Fruit fly (Drosophila melanogaster) S2 (cell line): ENCODE measurements around the gene Cks85A.

Experiments
- CG8478 ChIP-seq: fragments of >200 bp; optimal IDR thresholded peaks from 2 replicates; lab custom pipeline; 2018
- CTCF ChIP-seq, 2 experiments: fragments of >200 bp; optimal IDR thresholded peaks; 2 replicates each; lab custom pipeline; 2018

Cks85A gene

DNA sequence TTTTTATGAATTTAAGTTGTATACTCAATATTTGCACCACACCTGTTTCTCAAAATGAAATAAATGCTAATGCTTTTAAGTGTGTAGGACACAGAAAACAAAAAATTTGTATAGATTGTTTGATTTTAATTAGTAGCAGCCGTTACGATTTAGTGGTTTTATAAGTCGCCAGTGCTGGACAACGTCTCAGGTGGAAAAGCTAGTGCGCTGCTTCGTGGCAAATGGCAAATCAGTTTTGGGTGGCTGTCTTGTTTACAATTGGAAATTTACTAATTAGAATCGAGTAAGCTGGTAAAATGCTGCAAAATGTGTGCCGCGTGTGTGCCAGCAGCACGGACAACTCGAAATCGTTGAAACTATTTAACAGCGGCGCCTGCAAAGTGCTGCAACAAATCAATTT, 8.4 kb upstream of the Cks85A start, which contains the start of gene CG8159:
CG8159 (plus strand) TSS at position 223 of the 400 bp plus-strand sequence.
- no peak for TF ChIP-seq CTCF (optimal IDR thresholded peaks at IDR 0.05; lab: Kevin White, UChicago)

DNA sequence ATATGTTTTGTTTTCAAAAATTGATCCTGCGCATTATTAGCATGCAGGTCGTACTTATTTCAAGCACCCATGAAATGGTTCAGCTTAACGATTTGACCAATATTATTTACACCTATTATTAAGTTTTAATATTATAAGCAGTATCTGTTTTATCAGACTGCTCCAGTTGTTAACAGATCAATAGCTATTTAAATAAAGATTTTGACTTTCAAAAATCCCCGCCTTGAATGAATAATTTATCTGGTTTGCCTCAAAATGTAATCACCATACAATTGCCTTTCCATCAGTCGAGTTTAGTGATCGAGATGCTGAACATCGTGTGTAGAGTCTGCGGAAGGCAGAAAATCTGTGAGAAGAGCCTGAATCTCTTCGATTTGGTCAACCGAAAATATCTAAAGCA, 6.9 kb upstream of the Cks85A start, which contains the start of gene ouib:
ouib (plus strand) TSS at position 301 of the 400 bp plus-strand sequence.
- TF ChIP-seq CG8478 (no peak), CTCF (optimal IDR thresholded peaks at IDR 0.05; lab: Kevin White, UChicago) (no peak)

DNA sequence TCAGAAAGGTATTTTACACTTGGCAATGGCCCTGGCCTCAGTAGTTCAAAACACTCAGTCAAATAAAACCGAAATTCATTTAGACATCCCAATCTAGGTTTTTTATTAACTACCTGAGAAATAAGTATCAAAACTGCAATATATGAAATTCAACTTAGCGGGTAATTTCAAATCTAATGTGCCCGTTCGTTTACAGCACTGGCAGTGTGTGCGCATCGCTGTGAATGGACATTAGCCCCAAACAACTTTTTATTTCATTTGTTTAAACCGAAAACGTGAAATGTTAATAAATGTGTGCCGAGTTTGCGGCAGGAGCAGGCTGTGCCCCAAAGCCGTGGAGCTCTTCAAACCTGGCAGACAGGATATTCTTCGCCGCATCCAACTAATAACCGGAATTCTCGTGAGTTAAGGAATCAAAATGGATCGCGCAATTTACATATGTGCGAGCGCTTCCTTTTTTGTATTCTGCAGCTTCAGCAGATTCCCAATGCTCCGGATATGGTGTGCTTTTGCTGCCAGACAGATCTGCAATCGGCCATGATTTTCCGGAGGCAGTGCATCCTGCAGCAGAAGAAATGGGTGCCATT, 4.8 kb upstream of the Cks85A start, which contains the start of gene nom:
nom (plus strand) TSS at position 213 of the 587 bp plus-strand sequence.
- TF ChIP-seq CTCF (optimal IDR thresholded peaks at IDR 0.05; lab: Kevin White, UChicago) (no peak), CG8478 (no peak)

DNA sequence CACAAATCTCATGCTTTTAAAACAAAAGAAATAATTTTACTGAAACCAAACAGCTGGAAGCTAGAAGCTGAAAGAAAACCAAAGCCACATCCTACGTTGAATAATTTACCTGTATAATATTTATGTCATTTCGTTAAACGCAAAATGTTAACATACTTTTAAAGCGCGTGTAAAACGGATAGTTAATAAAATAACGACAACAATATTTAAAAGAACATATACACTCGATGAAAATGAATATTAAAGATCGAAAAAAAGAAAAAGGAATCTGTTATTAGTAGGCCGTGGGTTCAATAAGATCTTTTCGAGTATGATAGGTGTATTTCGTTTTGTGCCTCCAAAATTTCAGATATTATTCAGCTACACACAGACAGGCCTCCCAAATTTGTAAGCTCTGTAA, 2.8 kb upstream of the Cks85A start, which contains the start of gene CG8136:
CG8136 (plus strand) TSS at position 301 of the 400 bp plus-strand sequence.
- no peak for TF ChIP-seq CG8478
- TF ChIP-seq CTCF (optimal IDR thresholded peaks at IDR 0.05; lab: Kevin White, UChicago) = no peak

DNA sequence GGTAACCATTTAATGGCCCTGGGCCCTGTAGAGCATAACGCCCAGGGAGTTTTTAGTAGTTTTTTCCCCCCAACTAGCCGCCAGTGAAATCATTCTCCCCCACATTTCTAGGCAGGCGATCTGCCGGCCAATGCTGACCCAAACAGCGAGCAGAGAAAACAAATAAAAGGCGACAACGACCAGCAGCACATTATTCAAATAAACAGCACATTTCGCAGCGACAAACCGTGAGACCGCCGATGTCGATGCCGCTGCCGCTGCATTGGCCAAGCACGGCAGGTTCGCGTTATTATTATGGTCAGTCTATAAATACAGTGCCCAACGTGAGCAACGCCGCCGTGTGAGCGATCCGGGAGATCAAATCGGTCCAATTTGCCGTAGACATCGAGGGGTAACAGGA, 642 bp upstream of the Cks85A start, which contains the start of gene CG11760:
CG11760 (plus strand) TSS at position 301 of the 400 bp plus-strand sequence.
- TF ChIP-seq CG8478 (no peak), CTCF (optimal IDR thresholded peaks at IDR 0.05; lab: Kevin White, UChicago) (no peak)

DNA sequence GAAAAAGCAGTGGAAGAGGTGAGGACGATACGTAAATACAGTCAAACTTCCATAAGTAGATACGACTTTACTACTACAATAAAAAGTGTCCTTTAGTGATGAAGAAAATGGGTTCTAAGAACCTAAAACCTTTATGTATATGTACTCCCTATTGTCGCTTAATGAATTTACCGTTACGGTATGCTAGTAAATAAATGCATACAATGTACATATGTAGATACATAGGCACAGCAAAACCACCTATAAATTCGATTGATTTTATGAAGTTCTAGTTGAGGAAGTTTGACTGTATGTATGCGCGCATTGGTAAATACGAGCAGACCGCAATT, 1.7 kb downstream of the Cks85A start:
- TF ChIP-seq CG8478 (no peak), CTCF (optimal IDR thresholded peaks at IDR 0.05; lab: Kevin White, UChicago) (no peak)

DNA sequence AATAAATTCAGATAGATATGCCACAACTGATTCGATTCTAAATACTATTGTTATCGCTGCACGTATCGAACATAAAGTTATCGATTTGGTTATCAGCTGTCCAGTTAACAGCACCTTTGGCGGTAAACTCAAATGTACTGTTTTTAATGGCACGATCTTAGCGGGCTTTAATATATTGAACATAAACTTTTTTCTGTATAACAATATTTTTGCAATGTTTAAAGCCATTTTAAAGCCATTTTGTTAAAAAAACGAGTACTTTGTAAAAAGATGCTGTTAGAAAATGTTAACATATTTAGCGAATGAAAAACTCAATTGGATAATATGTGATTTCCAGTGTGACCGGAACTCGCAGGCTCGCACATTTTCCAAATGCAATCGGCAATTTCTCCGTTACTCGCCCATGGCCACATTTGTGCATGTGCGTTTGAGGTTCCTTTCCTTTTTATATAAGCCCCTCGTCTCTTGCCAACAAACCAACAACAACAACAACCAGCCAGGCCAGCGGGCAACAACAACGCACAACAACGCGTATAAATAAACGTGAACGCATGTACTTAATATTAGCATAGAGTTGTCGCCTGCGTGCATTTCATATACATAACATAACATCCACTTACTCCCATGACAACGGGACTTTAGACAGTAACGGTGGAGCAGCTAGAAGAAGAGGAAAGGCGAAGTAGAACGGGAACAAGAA, 2.3 kb downstream of the Cks85A start, which contains the start of gene TMEM216:
TMEM216 (plus strand) TSS at position 393 of the 700 bp plus-strand sequence.
- TF ChIP-seq CTCF (optimal IDR thresholded peaks at IDR 0.05; lab: Kevin White, UChicago) (peak in 1 of 2 experiments; percentile 19), CG8478 (no peak)

DNA sequence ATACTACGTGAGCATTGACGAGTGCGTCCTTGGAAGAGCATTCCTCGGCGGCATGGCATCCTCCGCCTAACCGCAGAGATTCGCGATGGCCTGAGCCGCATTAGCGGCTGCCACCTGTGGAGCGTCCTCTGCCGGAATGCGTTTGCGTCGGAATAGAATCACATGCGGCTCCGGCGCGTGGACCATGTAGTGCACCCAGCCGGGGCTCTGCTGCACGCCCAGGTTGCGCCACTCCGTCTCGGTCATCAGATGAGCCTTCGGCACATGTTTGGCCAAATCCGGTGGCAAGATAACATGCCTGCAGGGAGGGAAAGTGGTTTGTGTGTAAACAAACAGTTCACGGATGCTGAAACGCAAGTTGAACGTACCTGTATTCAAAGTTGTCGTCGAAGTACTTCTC, 2.9 kb downstream of the Cks85A start:
- TF ChIP-seq CTCF (optimal IDR thresholded peaks at IDR 0.05; lab: Kevin White, UChicago) = peak in 1 of 2 experiments; percentile 22
- TF ChIP-seq CG8478 = no peak

DNA sequence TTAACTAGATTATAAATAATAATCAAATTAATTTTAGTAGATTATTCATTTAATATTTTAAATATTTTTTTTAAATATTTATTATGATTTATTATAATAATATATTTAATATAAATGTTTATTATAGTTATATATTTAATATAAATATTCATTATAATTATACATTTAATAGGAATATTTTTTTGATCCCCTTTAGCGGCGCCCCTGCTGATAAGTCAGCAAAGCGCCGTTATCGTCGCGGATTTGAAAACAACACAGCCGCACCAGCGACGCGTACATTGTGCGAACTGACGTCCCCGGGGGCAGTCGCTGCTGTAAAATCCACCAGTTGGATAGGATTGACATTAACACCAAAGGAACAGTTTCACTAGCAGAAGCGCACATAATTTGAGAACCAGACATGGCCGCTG, 5.5 kb downstream of the Cks85A start, which contains the start of gene CG8112:
CG8112 (plus strand) TSS at position 212 of the 410 bp plus-strand sequence.
- no peak for TF ChIP-seq CTCF (optimal IDR thresholded peaks at IDR 0.05; lab: Kevin White, UChicago)
- no peak for TF ChIP-seq CG8478

DNA sequence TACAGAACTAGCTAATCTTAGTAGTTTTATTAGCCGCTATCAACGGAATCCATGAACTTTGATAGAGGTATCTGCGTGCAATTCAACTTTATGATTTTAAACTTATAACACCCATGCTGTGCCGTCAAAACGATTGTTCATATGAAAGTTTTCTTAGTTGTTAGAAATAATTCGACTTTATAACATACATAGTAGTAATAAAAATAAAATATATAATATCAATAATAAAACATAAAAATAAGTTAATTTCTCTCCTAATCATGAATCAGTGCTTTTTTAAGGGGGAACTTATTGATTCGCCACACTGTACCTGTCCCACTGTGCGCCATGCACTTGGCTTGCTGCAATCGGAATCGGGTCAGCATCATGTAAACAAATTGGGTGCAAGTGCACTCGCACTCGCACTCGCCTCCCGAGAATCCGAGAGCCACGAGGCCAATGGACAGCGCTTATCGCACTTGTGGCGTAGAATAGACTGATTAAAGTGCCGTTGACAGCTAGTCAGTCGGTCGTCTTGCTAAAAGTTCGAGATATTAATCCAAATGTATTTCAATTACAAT, 6.3 kb downstream of the Cks85A start:
- TF ChIP-seq CTCF (optimal IDR thresholded peaks at IDR 0.05; lab: Kevin White, UChicago) (no peak), CG8478 (no peak)

DNA sequence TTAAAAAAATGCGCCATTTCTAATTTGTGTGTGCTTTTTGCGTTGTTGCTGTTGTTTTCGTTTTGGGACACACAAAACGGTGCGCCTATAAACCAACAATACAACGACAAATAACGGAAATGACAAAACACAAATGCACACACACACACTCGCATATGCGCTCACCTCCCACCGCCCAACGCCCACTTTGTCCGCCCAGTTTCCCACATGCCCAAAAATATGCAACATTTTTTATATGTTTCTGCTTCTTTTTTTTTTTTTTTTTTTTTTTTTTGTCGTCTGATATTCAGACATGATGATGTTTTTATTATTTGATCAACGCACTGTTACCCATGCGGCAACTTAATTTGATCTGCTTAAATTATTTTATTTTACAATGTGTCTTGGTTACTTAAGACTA, 11.1 kb downstream of the Cks85A start:
- TF ChIP-seq CTCF (optimal IDR thresholded peaks at IDR 0.05; lab: Kevin White, UChicago) (no peak), CG8478 (no peak)

DNA sequence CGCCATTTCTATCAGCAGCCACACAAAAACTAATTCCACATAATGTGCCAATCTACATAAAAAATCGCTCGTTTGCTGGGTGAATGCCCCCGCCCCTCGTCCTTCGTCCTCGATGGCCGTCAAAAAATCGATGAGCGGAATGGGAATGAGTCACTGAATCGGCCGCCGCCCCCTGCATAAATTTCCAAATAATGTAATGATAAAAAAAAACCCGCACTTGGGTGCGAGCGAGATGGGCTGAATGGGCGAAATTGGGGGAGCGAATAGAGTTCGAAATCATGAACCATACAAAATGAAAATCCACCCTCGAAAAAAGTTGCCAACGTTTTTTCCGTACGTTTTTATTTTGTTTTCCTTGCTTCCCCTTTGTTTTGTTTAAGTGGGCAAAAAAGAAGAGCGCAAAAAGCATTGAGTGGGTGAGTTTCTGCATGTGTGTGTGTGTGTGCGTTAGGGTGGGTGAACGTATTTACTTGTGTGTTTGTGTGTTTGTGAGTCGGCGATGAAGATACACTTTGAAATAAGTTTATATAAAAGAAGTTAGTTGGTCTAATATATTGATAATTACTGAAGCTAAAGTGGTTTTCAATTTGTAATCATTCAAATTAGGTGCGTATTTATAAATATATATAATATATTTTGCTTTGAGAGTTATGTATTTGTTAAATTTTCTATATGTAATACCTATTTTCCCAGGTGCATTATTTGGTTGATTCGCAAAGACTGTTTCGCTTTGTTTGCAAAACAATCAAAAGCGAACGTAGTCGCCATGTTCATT, 12.7 kb downstream of the Cks85A start:
- TF ChIP-seq CG8478 (no peak), CTCF (optimal IDR thresholded peaks at IDR 0.05; lab: Kevin White, UChicago) (no peak)

DNA sequence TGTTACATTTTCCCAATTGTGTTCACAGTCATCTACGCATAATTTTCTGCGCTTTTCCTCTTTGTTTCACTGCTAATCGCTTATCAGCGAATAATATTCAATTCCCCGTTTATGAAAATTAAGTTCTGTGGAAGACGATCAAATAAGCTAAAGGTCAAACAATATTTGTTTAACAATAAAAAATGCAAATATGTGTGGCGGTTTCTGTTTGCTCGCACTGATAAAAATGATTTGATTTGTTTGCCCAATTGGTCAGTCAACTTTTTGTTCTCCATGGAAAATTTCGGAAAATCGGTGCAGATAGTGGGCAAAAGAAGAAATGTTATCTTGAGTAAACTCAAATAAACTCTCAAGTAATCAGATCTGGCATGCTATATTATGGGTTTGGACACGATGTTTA, 13.6 kb downstream of the Cks85A start:
- no peak for TF ChIP-seq CG8478
- TF ChIP-seq CTCF (optimal IDR thresholded peaks at IDR 0.05; lab: Kevin White, UChicago) = no peak

DNA sequence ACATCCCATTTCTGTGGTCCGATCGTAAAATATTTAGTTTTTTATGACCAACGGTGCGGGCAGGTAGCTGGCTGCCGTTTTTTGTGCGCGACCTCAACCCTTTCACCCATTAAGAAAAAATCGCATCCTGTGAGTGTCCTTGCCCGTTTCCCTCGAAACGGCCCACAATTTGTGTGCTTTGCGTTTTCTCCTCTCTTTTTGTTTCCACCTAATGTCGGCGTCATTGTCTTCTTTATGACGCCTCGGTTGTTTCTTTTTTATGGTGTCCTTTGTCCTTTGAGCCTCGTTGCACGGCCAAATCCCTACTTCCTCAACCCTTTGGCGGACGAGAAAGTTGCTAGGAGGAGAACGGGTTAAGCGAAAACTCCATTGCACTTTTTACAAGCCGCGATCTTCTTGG, 17.1 kb downstream of the Cks85A start:
- TF ChIP-seq CTCF (optimal IDR thresholded peaks at IDR 0.05; lab: Kevin White, UChicago) (no peak), CG8478 (no peak)

DNA sequence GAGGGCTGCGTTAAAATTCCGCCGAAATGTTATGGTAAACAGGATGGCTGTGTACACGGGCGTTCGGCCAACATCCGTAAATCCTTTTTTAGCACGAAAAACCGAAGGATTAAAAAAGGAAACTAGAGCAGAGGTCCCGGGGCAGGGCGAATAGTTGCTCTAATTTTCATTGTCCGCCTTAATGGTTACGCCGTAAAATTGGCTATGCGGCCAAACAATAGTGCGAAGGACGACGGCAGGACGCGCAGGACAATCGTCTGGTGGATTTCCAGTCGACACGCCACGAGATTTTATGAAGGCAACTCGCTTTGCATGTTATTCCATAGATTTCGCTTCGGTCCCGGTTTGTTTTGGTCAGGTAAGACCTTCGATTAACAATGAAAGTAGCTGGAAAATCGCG, 17.6 kb downstream of the Cks85A start:
- no peak for TF ChIP-seq CTCF (optimal IDR thresholded peaks at IDR 0.05; lab: Kevin White, UChicago)
- TF ChIP-seq CG8478 = no peak
